Fruit fly (Drosophila melanogaster) whole organism, embryonic: ENCODE measurements around the gene CG34251.

Experiments used
- Atf-2 ChIP-seq: fragments of 200-800 bp; sonication (Bioruptor generic); optimal IDR thresholded peaks from 2 replicates; lab custom pipeline; 2016; ENCODE audit warnings: missing biosample characterization, missing genetic modification characterization
- Bdp1 ChIP-seq: fragments of 200-800 bp; sonication (Bioruptor generic); optimal IDR thresholded peaks from 3 replicates; lab custom pipeline; 2016; ENCODE audit warnings: missing biosample characterization, missing genetic modification characterization
- CG10147 ChIP-seq: fragments of 200-800 bp; sonication (Bioruptor generic); optimal IDR thresholded peaks from 2 replicates; lab custom pipeline; 2019; ENCODE audit warnings: missing biosample characterization, mild to moderate bottlenecking, missing genetic modification characterization, moderate library complexity
- CG1024 ChIP-seq: fragments of 200-800 bp; sonication (Bioruptor generic); IDR thresholded peaks from 2 replicates; pipeline ENCODE4 v1.3.6; 2022; ENCODE audit warnings: missing biosample characterization, missing genetic modification characterization
- CG10959 ChIP-seq: fragments of 200-800 bp; sonication (Bioruptor generic); IDR thresholded peaks from 2 replicates; pipeline ENCODE4 v1.3.6; 2022; ENCODE audit warnings: missing biosample characterization, missing genetic modification characterization
- CG11398 ChIP-seq: fragments of 200-800 bp; sonication (Bioruptor generic); optimal IDR thresholded peaks from 2 replicates; lab custom pipeline; 2016; ENCODE audit warnings: missing biosample characterization, missing genetic modification characterization
- CG13894 ChIP-seq: fragments of 200-800 bp; sonication (Bioruptor generic); optimal IDR thresholded peaks from 3 replicates; lab custom pipeline; 2018; ENCODE audit warnings: missing biosample characterization, mild to moderate bottlenecking, missing genetic modification characterization, moderate library complexity
- CG1832 ChIP-seq: fragments of 200-800 bp; sonication (Bioruptor generic); optimal IDR thresholded peaks from 2 replicates; lab custom pipeline; 2017; ENCODE audit warnings: missing biosample characterization, mild to moderate bottlenecking, missing genetic modification characterization, inconsistent platforms
- CG2875 ChIP-seq: fragments of 200-800 bp; sonication (Bioruptor generic); optimal IDR thresholded peaks from 2 replicates; lab custom pipeline; 2017; ENCODE audit warnings: missing biosample characterization, mild to moderate bottlenecking, missing genetic modification characterization, missing genetic modification reagents
- CG34224 ChIP-seq: fragments of 200-800 bp; sonication (Bioruptor generic); IDR thresholded peaks from 3 replicates; pipeline ENCODE4 v1.3.6; 2022; ENCODE audit warnings: missing biosample characterization, missing genetic modification characterization; ENCODE audit not compliant: partially characterized antibody
- CG4424 ChIP-seq: fragments of 200-800 bp; sonication (Bioruptor generic); optimal IDR thresholded peaks from 3 replicates; lab custom pipeline; 2016; ENCODE audit warnings: missing biosample characterization, missing genetic modification characterization
- CG6813 ChIP-seq: fragments of 200-800 bp; sonication (Bioruptor generic); optimal IDR thresholded peaks from 2 replicates; lab custom pipeline; 2017; ENCODE audit warnings: missing biosample characterization, missing genetic modification characterization, mild to moderate bottlenecking, moderate library complexity, missing genetic modification reagents
- CG8089 ChIP-seq: fragments of 200-800 bp; sonication (Bioruptor generic); optimal IDR thresholded peaks from 3 replicates; lab custom pipeline; 2016; ENCODE audit warnings: missing biosample characterization, missing genetic modification characterization
- CTCF ChIP-seq: fragments of 200-800 bp; sonication (Bioruptor generic); optimal IDR thresholded peaks from 2 replicates; lab custom pipeline; 2017; ENCODE audit warnings: missing biosample characterization, mild to moderate bottlenecking, missing genetic modification characterization, moderate library complexity
- D19A ChIP-seq: fragments of 200-800 bp; optimal IDR thresholded peaks from 3 replicates; lab custom pipeline; 2019; ENCODE audit warnings: missing biosample characterization, mild to moderate bottlenecking, missing genetic modification characterization, moderate library complexity
- Dip3 ChIP-seq: fragments of 200-800 bp; sonication (Bioruptor generic); optimal IDR thresholded peaks from 3 replicates; lab custom pipeline; 2016; ENCODE audit warnings: missing biosample characterization, missing genetic modification characterization
- GATAe ChIP-seq: fragments of 200-800 bp; sonication (Bioruptor generic); conservative IDR thresholded peaks from 2 replicates; pipeline ENCODE4 v1.3.6; 2022; ENCODE audit warnings: missing biosample characterization, missing genetic modification characterization
- HLH4C ChIP-seq: fragments of 200-800 bp; sonication (Bioruptor generic); IDR thresholded peaks from 3 replicates; pipeline ENCODE4 v1.3.6; 2022; ENCODE audit warnings: missing biosample characterization, missing genetic modification characterization; ENCODE audit not compliant: partially characterized antibody
- Hsf ChIP-seq: fragments of 200-800 bp; sonication (Bioruptor generic); optimal IDR thresholded peaks from 3 replicates; lab custom pipeline; 2016; ENCODE audit warnings: missing biosample characterization, missing genetic modification characterization
- Lim3 ChIP-seq: fragments of 200-800 bp; sonication (Bioruptor generic); IDR thresholded peaks from 2 replicates; pipeline ENCODE4 v1.3.6; 2022; ENCODE audit warnings: missing biosample characterization, missing genetic modification characterization
- Neu2 ChIP-seq: fragments of 200-800 bp; sonication (Bioruptor generic); optimal IDR thresholded peaks from 3 replicates; lab custom pipeline; 2016; ENCODE audit warnings: missing biosample characterization, missing genetic modification characterization, borderline replicate concordance
- Nf-YC ChIP-seq: fragments of 200-800 bp; optimal IDR thresholded peaks from 3 replicates; lab custom pipeline; 2019; ENCODE audit warnings: missing biosample characterization, mild to moderate bottlenecking, missing genetic modification characterization, moderate library complexity
- Poxn ChIP-seq: fragments of 200-800 bp; sonication (Bioruptor generic); IDR thresholded peaks from 2 replicates; pipeline ENCODE4 v1.3.6; 2022; ENCODE audit warnings: missing biosample characterization, missing genetic modification characterization
- YL-1 ChIP-seq: fragments of 200-800 bp; sonication (Bioruptor generic); optimal IDR thresholded peaks from 3 replicates; lab custom pipeline; 2017; ENCODE audit warnings: missing biosample characterization, mild to moderate bottlenecking, missing genetic modification characterization
- br ChIP-seq: fragments of >200 bp; optimal IDR thresholded peaks from 2 replicates; lab custom pipeline; 2017
- btn ChIP-seq: fragments of 200-800 bp; sonication (Bioruptor generic); optimal IDR thresholded peaks from 2 replicates; lab custom pipeline; 2016; ENCODE audit warnings: missing biosample characterization, missing genetic modification characterization
- chinmo ChIP-seq: fragments of 200-800 bp; sonication (Bioruptor generic); IDR thresholded peaks from 4 replicates; pipeline ENCODE4 v1.3.6; 2022; ENCODE audit warnings: missing biosample characterization, missing genetic modification characterization; ENCODE audit not compliant: partially characterized antibody
- ci ChIP-seq: fragments of 200-800 bp; sonication (Bioruptor generic); IDR thresholded peaks from 3 replicates; pipeline ENCODE4 v1.3.6; 2022; ENCODE audit warnings: missing biosample characterization, missing genetic modification characterization
- corto ChIP-seq: fragments of 200-800 bp; sonication (Bioruptor generic); optimal IDR thresholded peaks from 2 replicates; lab custom pipeline; 2016; ENCODE audit warnings: missing biosample characterization, mild to moderate bottlenecking, missing genetic modification characterization, moderate library complexity
- emc ChIP-seq: fragments of 200-800 bp; sonication (Bioruptor generic); optimal IDR thresholded peaks from 2 replicates; lab custom pipeline; 2016; ENCODE audit warnings: missing biosample characterization, missing genetic modification characterization
- ems ChIP-seq: fragments of 200-800 bp; sonication (Bioruptor generic); optimal IDR thresholded peaks from 3 replicates; lab custom pipeline; 2016; ENCODE audit warnings: missing biosample characterization, missing genetic modification characterization
- eve ChIP-seq, 2 experiments: fragments of >200 bp; optimal IDR thresholded peaks; 2 replicates each; lab custom pipeline; 2017; ENCODE audit warnings: missing biosample characterization in 2 of 2, missing genetic modification characterization in 2 of 2
- exex ChIP-seq: fragments of 200-800 bp; sonication (Bioruptor generic); optimal IDR thresholded peaks from 4 replicates; lab custom pipeline; 2018; ENCODE audit warnings: missing biosample characterization, mild to moderate bottlenecking, missing genetic modification characterization, moderate library complexity
- eyg ChIP-seq: fragments of 200-800 bp; sonication (Bioruptor generic); optimal IDR thresholded peaks from 3 replicates; lab custom pipeline; 2016; ENCODE audit warnings: missing biosample characterization, missing genetic modification characterization
- fd64A ChIP-seq: fragments of 200-800 bp; sonication (Bioruptor generic); optimal IDR thresholded peaks from 3 replicates; lab custom pipeline; 2018; ENCODE audit warnings: missing biosample characterization, mild to moderate bottlenecking, missing genetic modification characterization
- grn ChIP-seq: fragments of 200-800 bp; sonication (Bioruptor generic); optimal IDR thresholded peaks from 3 replicates; lab custom pipeline; 2017; ENCODE audit warnings: missing biosample characterization, missing genetic modification characterization
- ham ChIP-seq: fragments of 200-800 bp; sonication (Bioruptor generic); IDR thresholded peaks from 2 replicates; pipeline ENCODE4 v1.3.6; 2022; ENCODE audit warnings: missing biosample characterization, missing genetic modification characterization
- hb ChIP-seq: fragments of 200-800 bp; sonication (Bioruptor generic); IDR thresholded peaks from 3 replicates; pipeline ENCODE4 v1.3.6; 2022; ENCODE audit warnings: missing biosample characterization, missing genetic modification characterization; ENCODE audit not compliant: partially characterized antibody
- ind ChIP-seq: fragments of 200-800 bp; sonication (Bioruptor generic); optimal IDR thresholded peaks from 3 replicates; lab custom pipeline; 2016; ENCODE audit warnings: missing biosample characterization, missing genetic modification characterization
- kah ChIP-seq: fragments of 200-800 bp; sonication (Bioruptor generic); optimal IDR thresholded peaks from 2 replicates; lab custom pipeline; 2018; ENCODE audit warnings: missing biosample characterization, mild to moderate bottlenecking, missing genetic modification characterization
- ken ChIP-seq: fragments of 200-800 bp; sonication (Bioruptor generic); IDR thresholded peaks from 3 replicates; pipeline ENCODE4 v1.3.6; 2022; ENCODE audit warnings: missing biosample characterization, missing genetic modification characterization
- oc ChIP-seq: fragments of 200-800 bp; sonication (Bioruptor generic); optimal IDR thresholded peaks from 2 replicates; lab custom pipeline; 2018; ENCODE audit warnings: missing biosample characterization, mild to moderate bottlenecking, missing genetic modification characterization, moderate library complexity
- pnt ChIP-seq: fragments of 200-800 bp; sonication (Bioruptor generic); optimal IDR thresholded peaks from 3 replicates; lab custom pipeline; 2016; ENCODE audit warnings: missing biosample characterization, missing genetic modification characterization
- scrt ChIP-seq: fragments of 200-800 bp; sonication (Bioruptor generic); optimal IDR thresholded peaks from 2 replicates; lab custom pipeline; 2018; ENCODE audit warnings: missing biosample characterization, mild to moderate bottlenecking, missing genetic modification characterization, moderate library complexity
- sima ChIP-seq: fragments of 200-800 bp; sonication (Bioruptor generic); optimal IDR thresholded peaks from 2 replicates; lab custom pipeline; 2016; ENCODE audit warnings: missing biosample characterization, missing genetic modification characterization
- sna ChIP-seq: fragments of 200-800 bp; sonication (Bioruptor generic); IDR thresholded peaks from 2 replicates; pipeline ENCODE4 v1.3.6; 2022; ENCODE audit warnings: missing biosample characterization, missing genetic modification characterization; ENCODE audit not compliant: partially characterized antibody
- sr ChIP-seq: fragments of 200-800 bp; sonication (Bioruptor generic); IDR thresholded peaks from 3 replicates; pipeline ENCODE4 v1.3.6; 2022; ENCODE audit warnings: missing biosample characterization, missing genetic modification characterization
- tup ChIP-seq: fragments of 200-800 bp; sonication (Bioruptor generic); optimal IDR thresholded peaks from 2 replicates; lab custom pipeline; 2016; ENCODE audit warnings: missing biosample characterization, mild to moderate bottlenecking, missing genetic modification characterization, moderate library complexity
- tx ChIP-seq: fragments of 200-800 bp; sonication (Bioruptor generic); optimal IDR thresholded peaks from 2 replicates; lab custom pipeline; 2016; ENCODE audit warnings: missing biosample characterization, missing genetic modification characterization

The CG34251 gene

DNA sequence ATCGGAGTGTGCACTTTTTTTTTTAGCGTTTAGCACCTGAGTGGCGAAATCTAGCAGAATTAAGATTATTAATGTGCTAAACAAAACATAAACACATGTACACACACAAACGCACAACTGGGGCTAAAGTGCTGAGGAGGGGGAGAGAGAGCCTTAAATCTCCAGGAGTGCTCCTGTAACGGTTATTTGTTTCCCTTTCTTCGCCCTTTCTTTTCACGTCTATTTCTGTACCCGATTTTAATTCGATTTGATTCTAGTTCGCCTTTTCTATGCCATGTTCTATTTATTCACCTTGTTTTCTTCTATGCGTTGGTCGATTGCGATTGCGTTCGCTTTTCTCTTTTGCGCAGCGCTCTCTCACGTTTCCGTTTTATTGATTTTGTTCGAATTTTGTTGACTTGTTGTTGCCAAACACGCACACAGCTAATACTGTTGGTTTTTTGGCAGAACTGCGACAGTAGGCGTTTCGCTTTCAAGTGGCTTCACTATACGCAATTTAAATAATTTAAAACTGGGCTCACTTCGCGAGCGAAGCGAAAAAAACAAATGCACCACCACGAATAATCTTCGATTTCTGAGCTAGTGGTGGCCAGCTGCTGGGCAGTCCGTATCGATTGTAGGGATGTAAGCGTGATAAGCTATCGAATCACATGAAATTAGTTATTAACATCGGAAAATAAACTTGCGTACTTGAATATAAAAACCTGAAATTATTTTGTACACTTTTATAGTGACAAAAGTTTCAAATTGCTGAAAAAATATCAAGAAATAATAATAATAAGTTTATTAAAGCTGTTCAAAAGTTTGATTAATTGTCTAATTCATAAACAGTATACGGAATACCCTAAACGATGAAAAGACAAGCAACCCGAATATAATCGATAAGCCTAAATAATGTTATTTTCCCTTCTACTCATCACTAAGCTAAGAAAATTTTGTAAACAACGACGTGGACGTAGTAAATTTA, 17.4 kb upstream of the CG34251 start, which contains the start of the genes Krn, Ndfip and CG7484 (continued):
- TF ChIP-seq sna (GFP tag; lab: Robert Waterston, UW): peak; percentile 99
- no peak for TF ChIP-seq fd64A (GFP tag; lab: Kevin White, UChicago)
- TF ChIP-seq Hsf (GFP tag; lab: Kevin White, UChicago): peak; percentile 90
- peak; percentile 96 for TF ChIP-seq hb
- peak; percentile 91 for TF ChIP-seq CG34224 (GFP tag; lab: Robert Waterston, UW)
- peak; percentile 55 for TF ChIP-seq YL-1 (GFP tag; lab: Kevin White, UChicago)
- peak; percentile 9 for TF ChIP-seq CG2875 (GFP tag; lab: Kevin White, UChicago)
- TF ChIP-seq GATAe (GFP tag; lab: Robert Waterston, UW): no peak; the same call in 1 of the 2 replicates
- TF ChIP-seq CG1832 (GFP tag; lab: Kevin White, UChicago): no peak
- peak; percentile 39 for TF ChIP-seq scrt (GFP tag; lab: Kevin White, UChicago)
- peak; percentile 74 for TF ChIP-seq oc (tag; lab: Kevin White, UChicago)
- TF ChIP-seq Dip3: peak; percentile 80
- peak; percentile 80 for TF ChIP-seq pnt (GFP tag; lab: Kevin White, UChicago)
- peak; percentile 52 for TF ChIP-seq CG8089 (GFP tag; lab: Kevin White, UChicago)
- TF ChIP-seq D19A (tag; lab: Kevin White, UChicago): peak; percentile 82
- TF ChIP-seq CG11398 (GFP tag; lab: Kevin White, UChicago): peak; percentile 1
- peak; percentile 60 for TF ChIP-seq grn (GFP tag; lab: Kevin White, UChicago)
- peak; percentile 29 for TF ChIP-seq eyg (GFP tag; lab: Kevin White, UChicago)
- TF ChIP-seq CG6813 (GFP tag; lab: Kevin White, UChicago): peak; percentile 8
- peak; percentile 72 for TF ChIP-seq tx
- peak; percentile 79 for TF ChIP-seq ken (GFP tag; lab: Robert Waterston, UW)
- TF ChIP-seq CG13894 (tag; lab: Kevin White, UChicago): peak; percentile 90
- peak; percentile 90 for TF ChIP-seq ind (GFP tag; lab: Kevin White, UChicago)
- TF ChIP-seq sima (GFP tag; lab: Kevin White, UChicago): no peak
- TF ChIP-seq kah: peak; percentile 50
- peak; percentile 46; the same call in 1 of the 2 replicates for TF ChIP-seq CG10959
- peak; percentile 70 for TF ChIP-seq emc (GFP tag; lab: Kevin White, UChicago)
- 0 out of 3 replicates have a peak, but pooled peaks have one; percentile 5 for TF ChIP-seq sr (GFP tag; lab: Robert Waterston, UW)
- peak in 1 of 2 experiments; percentile 39 for TF ChIP-seq eve (GFP tag; optimal IDR thresholded peaks at IDR 0.05; lab: Kevin White, UChicago)
- peak; percentile 51 for TF ChIP-seq Bdp1 (GFP tag; lab: Kevin White, UChicago)
- peak; percentile 71 for TF ChIP-seq Atf-2 (GFP tag; lab: Kevin White, UChicago)
- peak; percentile 61 for TF ChIP-seq corto (GFP tag; lab: Kevin White, UChicago)
- peak; percentile 87; the same call in 3 of the 4 replicates for TF ChIP-seq chinmo (GFP tag; lab: Robert Waterston, UW)
- peak; percentile 67; the same call in 1 of the 2 replicates for TF ChIP-seq Poxn (GFP tag; lab: Robert Waterston, UW)
- no peak for TF ChIP-seq CTCF
- TF ChIP-seq CG4424: peak; percentile 88
- peak; percentile 65 for TF ChIP-seq tup (GFP tag; lab: Kevin White, UChicago)
- TF ChIP-seq Neu2 (GFP tag; lab: Kevin White, UChicago): no peak
- no peak for TF ChIP-seq br (lab: Kevin White, UChicago)
- TF ChIP-seq Nf-YC (tag; lab: Kevin White, UChicago): peak; percentile 86
- TF ChIP-seq CG1024 (GFP tag; lab: Robert Waterston, UW): peak; percentile 37; the same call in 1 of the 2 replicates
- peak; percentile 87 for TF ChIP-seq CG10147 (GFP tag; lab: Kevin White, UChicago)
- TF ChIP-seq ham (GFP tag; lab: Robert Waterston, UW): 0 out of 2 replicates have a peak, but pooled peaks have one; percentile 59
- peak; percentile 75 for TF ChIP-seq ci (GFP tag; lab: Robert Waterston, UW)
- TF ChIP-seq exex (tag; lab: Kevin White, UChicago): peak; percentile 73
- TF ChIP-seq ems (GFP tag; lab: Kevin White, UChicago): peak; percentile 79
- TF ChIP-seq Lim3 (GFP tag; lab: Robert Waterston, UW): no peak
- TF ChIP-seq btn: no peak
- peak; percentile 95 for TF ChIP-seq HLH4C
